Worm (Caenorhabditis elegans): ENCODE data around the gene Y4C6B.4.
"Not testable (repeated sequence)": the region's sequence is repeated elsewhere in the genome, so short reads cannot be mapped to it uniquely, and the experiment has no call there.

The Y4C6B.4 gene

DNA sequence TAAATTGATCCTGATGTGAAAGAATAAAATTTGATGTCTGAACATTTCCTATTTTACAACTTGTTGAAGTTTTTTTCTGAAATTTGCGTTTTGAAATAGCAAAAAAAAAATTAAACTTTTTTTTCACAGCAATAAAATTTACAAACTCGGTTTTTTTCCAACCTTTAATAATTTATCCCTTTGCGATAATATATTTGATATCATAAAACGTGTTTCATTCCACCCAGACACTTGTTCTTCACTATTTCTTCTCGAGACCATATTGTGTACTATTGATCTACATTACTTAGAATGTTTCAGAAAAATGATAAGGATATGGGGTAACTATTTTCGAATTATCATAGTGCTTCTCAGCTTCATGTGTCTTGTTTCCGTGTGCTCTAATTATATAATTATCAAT, at the start of gene Y4C6B.4:
Y4C6B.4 (plus strand) TSS at position 301 of the 400 bp plus-strand sequence.
- TF ChIP-seq klf-2 (GFP tag; conservative IDR thresholded peaks at IDR 0.05) = no peak
- no peak for TF ChIP-seq ztf-29 (GFP tag; IDR thresholded peaks at IDR 0.05)
- no peak for TF ChIP-seq ztf-23 (GFP tag; IDR thresholded peaks at IDR 0.05)
- TF ChIP-seq T22C8.4 (GFP tag; IDR thresholded peaks at IDR 0.05) = no peak
- TF ChIP-seq med-1 (GFP tag; optimal IDR thresholded peaks at IDR 0.05; ENCODE audit: insufficient read depth) = no peak
- TF ChIP-seq ref-1 (GFP tag; conservative IDR thresholded peaks at IDR 0.05) = no peak
- TF ChIP-seq tab-1 (GFP tag; IDR thresholded peaks at IDR 0.05) = no peak
- TF ChIP-seq flt-1 (GFP tag; IDR thresholded peaks at IDR 0.05) = no peak
- no peak for TF ChIP-seq cog-1 (tag; optimal IDR thresholded peaks at IDR 0.05)

DNA sequence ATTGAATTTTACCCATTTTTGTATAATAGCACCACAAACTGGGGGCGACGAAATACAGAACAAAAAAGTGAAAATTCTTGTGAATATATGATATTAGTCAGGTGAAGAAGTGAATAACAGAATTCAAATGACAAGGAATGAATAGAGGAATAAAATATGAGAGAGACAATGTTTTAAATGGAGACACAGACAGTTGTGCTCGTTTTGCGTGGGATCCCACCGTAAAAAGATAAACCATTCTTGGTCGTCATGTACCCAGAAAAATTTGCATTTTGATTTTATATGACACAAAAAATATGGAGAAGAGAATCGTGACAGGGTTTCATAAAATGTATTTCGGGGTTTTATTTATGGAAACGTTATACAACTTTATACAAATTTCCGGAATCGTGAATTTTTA, 48.5 kb upstream of the Y4C6B.4 start, which contains the start of gene F36H12.17:
F36H12.17 (minus strand) TSS at position 101 of the 400 bp plus-strand sequence.
- TF ChIP-seq T22C8.4 (GFP tag; IDR thresholded peaks at IDR 0.05) (no peak), ztf-29 (GFP tag; IDR thresholded peaks at IDR 0.05) (no peak), med-1 (GFP tag; optimal IDR thresholded peaks at IDR 0.05; ENCODE audit: insufficient read depth) (no peak), cog-1 (tag; optimal IDR thresholded peaks at IDR 0.05) (no peak), tab-1 (GFP tag; IDR thresholded peaks at IDR 0.05) (no peak), ztf-23 (GFP tag; IDR thresholded peaks at IDR 0.05) (no peak), klf-2 (GFP tag; conservative IDR thresholded peaks at IDR 0.05) (no peak), ref-1 (GFP tag; conservative IDR thresholded peaks at IDR 0.05) (no peak), flt-1 (GFP tag; IDR thresholded peaks at IDR 0.05) (no peak)

DNA sequence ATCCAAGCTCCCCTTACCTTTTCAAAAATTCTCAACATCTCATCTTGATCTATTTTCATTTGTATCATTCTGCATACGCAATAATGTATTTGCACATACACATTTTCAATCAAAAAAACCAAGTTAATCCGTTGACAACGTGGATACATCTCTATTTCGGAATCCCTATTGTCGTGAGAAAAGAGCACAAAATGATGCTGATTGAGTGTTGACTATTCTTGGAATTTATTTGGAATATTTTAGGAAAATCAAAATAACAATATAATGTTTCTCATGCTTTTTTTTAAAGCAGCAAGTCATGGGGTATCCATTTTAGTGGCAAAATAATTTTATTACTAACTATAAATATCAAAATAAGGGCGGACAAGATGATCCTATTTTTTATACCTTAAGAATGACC, 44.8 kb upstream of the Y4C6B.4 start:
- TF ChIP-seq ztf-29 (GFP tag; IDR thresholded peaks at IDR 0.05) (no peak), cog-1 (tag; optimal IDR thresholded peaks at IDR 0.05) (no peak), ztf-23 (GFP tag; IDR thresholded peaks at IDR 0.05) (no peak), flt-1 (GFP tag; IDR thresholded peaks at IDR 0.05) (no peak), med-1 (GFP tag; optimal IDR thresholded peaks at IDR 0.05; ENCODE audit: insufficient read depth) (no peak), tab-1 (GFP tag; IDR thresholded peaks at IDR 0.05) (no peak), klf-2 (GFP tag; conservative IDR thresholded peaks at IDR 0.05) (no peak), T22C8.4 (GFP tag; IDR thresholded peaks at IDR 0.05) (no peak), ref-1 (GFP tag; conservative IDR thresholded peaks at IDR 0.05) (no peak)

DNA sequence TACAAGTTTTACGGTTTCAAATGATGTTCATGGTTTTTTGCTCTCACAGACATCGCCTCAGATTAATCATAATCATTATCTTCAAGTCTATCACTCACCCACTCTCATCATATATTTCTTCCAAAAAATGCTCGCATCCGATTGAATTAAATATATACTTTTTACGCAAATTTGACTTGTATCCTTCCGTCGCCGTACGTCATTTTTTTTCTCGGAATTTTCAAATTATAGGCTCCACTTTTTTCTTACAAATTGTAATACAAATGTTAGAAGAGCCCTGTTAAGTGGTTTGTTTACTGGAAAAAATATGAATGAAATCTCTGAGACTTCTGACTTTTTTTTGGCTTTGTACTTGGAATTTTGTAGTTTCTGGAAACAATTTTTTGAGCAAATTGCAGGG, 39.1 kb upstream of the Y4C6B.4 start:
- TF ChIP-seq klf-2 (GFP tag; conservative IDR thresholded peaks at IDR 0.05) (no peak), flt-1 (GFP tag; IDR thresholded peaks at IDR 0.05) (no peak), med-1 (GFP tag; optimal IDR thresholded peaks at IDR 0.05; ENCODE audit: insufficient read depth) (no peak)

DNA sequence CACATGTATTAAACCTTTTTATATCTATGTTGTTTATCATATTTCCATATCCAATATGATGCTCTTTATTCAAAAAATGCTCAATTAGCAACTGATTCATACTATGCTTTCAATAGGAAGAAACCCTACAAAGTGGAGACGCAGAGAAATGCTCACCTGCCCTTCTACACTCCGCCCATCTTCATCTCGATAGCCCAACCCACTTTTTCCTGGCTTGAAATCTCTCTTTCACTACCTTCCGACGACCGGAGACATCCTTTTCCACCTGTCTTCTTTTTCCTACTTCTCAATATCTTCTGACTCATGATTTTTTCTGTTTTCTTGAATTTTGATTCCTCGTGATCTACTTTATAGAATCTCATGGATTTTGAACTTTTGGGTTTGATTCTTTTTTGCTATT, 37.3 kb upstream of the Y4C6B.4 start:
- no peak for TF ChIP-seq ref-1 (GFP tag; conservative IDR thresholded peaks at IDR 0.05)
- no peak for TF ChIP-seq tab-1 (GFP tag; IDR thresholded peaks at IDR 0.05)
- TF ChIP-seq klf-2 (GFP tag; conservative IDR thresholded peaks at IDR 0.05) = no peak
- TF ChIP-seq T22C8.4 (GFP tag; IDR thresholded peaks at IDR 0.05) = no peak
- no peak for TF ChIP-seq med-1 (GFP tag; optimal IDR thresholded peaks at IDR 0.05; ENCODE audit: insufficient read depth)
- no peak for TF ChIP-seq cog-1 (tag; optimal IDR thresholded peaks at IDR 0.05)
- TF ChIP-seq ztf-23 (GFP tag; IDR thresholded peaks at IDR 0.05) = no peak
- TF ChIP-seq flt-1 (GFP tag; IDR thresholded peaks at IDR 0.05) = no peak
- TF ChIP-seq ztf-29 (GFP tag; IDR thresholded peaks at IDR 0.05) = no peak

DNA sequence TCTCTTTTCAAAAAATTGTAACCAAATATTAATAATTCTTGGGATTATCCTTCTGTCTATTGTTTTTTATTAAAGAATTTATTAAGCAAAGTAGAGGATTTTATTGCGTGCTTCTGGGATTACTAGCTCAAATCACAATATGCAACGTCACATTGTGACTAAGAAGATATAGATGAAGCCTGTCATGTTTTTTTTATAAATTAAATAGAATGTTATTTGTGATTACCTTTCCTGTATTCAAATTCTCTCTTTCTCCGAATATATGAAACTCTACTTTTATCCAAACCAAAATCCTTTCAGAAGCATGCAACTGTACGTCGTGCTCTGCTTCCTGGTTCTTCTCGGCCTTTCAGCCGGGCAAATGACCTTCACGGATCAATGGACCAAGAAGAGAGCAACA, 35.7 kb upstream of the Y4C6B.4 start, which contains the start of gene nlp-47:
nlp-47 (plus strand) TSS at position 301 of the 400 bp plus-strand sequence.
- TF ChIP-seq flt-1 (GFP tag; IDR thresholded peaks at IDR 0.05) (no peak), cog-1 (tag; optimal IDR thresholded peaks at IDR 0.05) (no peak), T22C8.4 (GFP tag; IDR thresholded peaks at IDR 0.05) (no peak), ztf-23 (GFP tag; IDR thresholded peaks at IDR 0.05) (no peak), klf-2 (GFP tag; conservative IDR thresholded peaks at IDR 0.05) (no peak), ztf-29 (GFP tag; IDR thresholded peaks at IDR 0.05) (no peak), tab-1 (GFP tag; IDR thresholded peaks at IDR 0.05) (no peak), ref-1 (GFP tag; conservative IDR thresholded peaks at IDR 0.05) (no peak), med-1 (GFP tag; optimal IDR thresholded peaks at IDR 0.05; ENCODE audit: insufficient read depth) (no peak)

DNA sequence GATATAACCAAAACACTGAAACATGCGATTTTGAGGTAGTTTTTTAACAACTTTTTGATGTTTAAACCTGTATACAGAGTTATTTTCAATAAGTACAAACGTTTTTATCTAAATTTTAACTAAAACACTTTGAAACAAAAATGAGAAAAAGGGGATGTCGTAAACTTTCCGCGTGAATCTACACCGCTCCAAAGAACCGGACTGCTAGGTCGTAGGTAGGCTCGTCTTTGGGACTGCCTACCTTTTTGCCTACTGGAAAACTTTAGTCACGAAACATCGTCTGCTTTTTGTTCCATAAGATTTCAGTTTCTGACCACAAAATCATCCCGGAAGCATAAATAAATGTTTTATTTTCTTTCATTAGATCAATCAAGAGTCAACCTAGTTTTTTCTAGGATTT, 35.0 kb upstream of the Y4C6B.4 start:
- TF ChIP-seq ref-1 (GFP tag; conservative IDR thresholded peaks at IDR 0.05) (no peak), ztf-29 (GFP tag; IDR thresholded peaks at IDR 0.05) (no peak), cog-1 (tag; optimal IDR thresholded peaks at IDR 0.05) (no peak), tab-1 (GFP tag; IDR thresholded peaks at IDR 0.05) (no peak), ztf-23 (GFP tag; IDR thresholded peaks at IDR 0.05) (no peak), T22C8.4 (GFP tag; IDR thresholded peaks at IDR 0.05) (no peak), flt-1 (GFP tag; IDR thresholded peaks at IDR 0.05) (no peak), klf-2 (GFP tag; conservative IDR thresholded peaks at IDR 0.05) (no peak), med-1 (GFP tag; optimal IDR thresholded peaks at IDR 0.05; ENCODE audit: insufficient read depth) (no peak)

DNA sequence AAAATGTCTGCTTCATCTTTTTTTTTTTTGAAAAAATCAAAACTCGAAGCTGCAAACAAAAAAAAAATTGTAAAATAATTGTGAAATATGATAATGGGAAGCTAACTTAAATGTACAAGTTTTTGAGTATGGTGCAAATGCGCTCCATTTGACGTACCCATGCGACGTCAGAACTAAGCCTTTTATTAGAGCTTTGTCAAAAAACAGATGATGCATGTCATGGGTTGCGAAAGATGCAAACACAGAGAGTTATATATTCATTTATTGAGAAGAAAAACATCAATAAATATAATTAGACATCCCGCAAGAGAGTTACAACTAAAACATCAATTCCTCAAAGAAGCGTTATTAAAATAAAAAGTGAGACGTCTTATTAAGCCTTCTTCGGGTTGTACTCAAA, 31.8 kb upstream of the Y4C6B.4 start:
- no peak for TF ChIP-seq klf-2 (GFP tag; conservative IDR thresholded peaks at IDR 0.05)
- TF ChIP-seq cog-1 (tag; optimal IDR thresholded peaks at IDR 0.05) = no peak
- no peak for TF ChIP-seq tab-1 (GFP tag; IDR thresholded peaks at IDR 0.05)
- TF ChIP-seq ref-1 (GFP tag; conservative IDR thresholded peaks at IDR 0.05) = no peak
- TF ChIP-seq ztf-29 (GFP tag; IDR thresholded peaks at IDR 0.05) = no peak
- no peak for TF ChIP-seq flt-1 (GFP tag; IDR thresholded peaks at IDR 0.05)
- TF ChIP-seq med-1 (GFP tag; optimal IDR thresholded peaks at IDR 0.05; ENCODE audit: insufficient read depth) = no peak
- TF ChIP-seq ztf-23 (GFP tag; IDR thresholded peaks at IDR 0.05) = no peak
- no peak for TF ChIP-seq T22C8.4 (GFP tag; IDR thresholded peaks at IDR 0.05)

DNA sequence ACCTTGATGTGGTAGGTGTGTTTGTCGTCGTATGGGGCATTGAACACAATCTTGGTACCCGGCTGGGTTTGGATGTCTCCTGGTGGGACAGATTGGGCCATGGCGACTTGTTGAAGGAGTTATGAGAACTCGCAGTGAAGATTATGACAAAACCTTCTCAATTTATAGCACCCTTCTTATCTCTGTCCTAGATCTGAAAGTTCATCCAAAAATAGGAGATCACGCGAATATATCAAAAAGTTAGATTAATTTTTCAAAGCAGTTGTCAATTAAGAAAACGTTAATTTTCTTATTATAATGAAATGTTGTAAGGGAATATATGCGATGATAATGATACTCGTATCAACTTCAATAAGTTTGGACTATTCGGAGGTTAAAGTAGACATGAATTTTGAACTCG, 31.0 kb upstream of the Y4C6B.4 start, which contains the start of gene msp-51:
msp-51 (minus strand) TSS at position 101 of the 400 bp plus-strand sequence.
- not testable (repeated sequence) for TF ChIP-seq ztf-29 (GFP tag; IDR thresholded peaks at IDR 0.05); cog-1 (tag; optimal IDR thresholded peaks at IDR 0.05); ref-1 (GFP tag; conservative IDR thresholded peaks at IDR 0.05)

DNA sequence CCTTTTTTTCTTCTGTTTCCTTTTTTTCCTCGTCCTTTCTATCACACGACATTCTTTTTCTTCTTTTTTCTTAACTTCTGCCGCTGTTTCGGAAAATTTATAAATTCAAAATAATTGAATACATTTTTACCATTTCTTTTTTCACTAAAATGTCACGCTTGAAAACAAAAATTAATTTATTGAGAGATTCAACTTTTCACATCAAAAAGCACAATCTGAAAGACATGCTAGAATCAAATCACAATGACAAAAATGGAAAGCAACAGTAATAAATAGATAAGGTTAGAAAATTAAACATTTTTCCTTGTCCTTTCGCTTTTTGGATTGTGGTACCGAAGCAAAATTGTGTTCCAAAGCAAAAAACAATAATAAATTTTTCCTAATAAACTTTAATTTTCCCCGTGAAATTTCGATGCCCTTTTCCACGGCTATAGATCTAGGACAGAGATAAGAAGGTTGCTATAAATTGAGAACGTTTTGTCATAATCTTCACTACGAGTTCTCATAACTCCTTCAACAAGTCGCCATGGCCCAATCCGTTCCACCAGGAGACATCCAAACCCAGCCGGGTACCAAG, 28.7 kb upstream of the Y4C6B.4 start, which contains the start of the genes ZK354.6 and msp-113:
ZK354.6 (minus strand) TSS at position 101 of the 577 bp plus-strand sequence.
msp-113 (plus strand) TSS at position 527 of the 577 bp plus-strand sequence.
- no peak for TF ChIP-seq tab-1 (GFP tag; IDR thresholded peaks at IDR 0.05)
- no peak for TF ChIP-seq flt-1 (GFP tag; IDR thresholded peaks at IDR 0.05)
- TF ChIP-seq ref-1 (GFP tag; conservative IDR thresholded peaks at IDR 0.05) = no peak
- TF ChIP-seq ztf-29 (GFP tag; IDR thresholded peaks at IDR 0.05) = no peak
- TF ChIP-seq cog-1 (tag; optimal IDR thresholded peaks at IDR 0.05) = no peak
- no peak for TF ChIP-seq ztf-23 (GFP tag; IDR thresholded peaks at IDR 0.05)
- TF ChIP-seq klf-2 (GFP tag; conservative IDR thresholded peaks at IDR 0.05) = no peak
- TF ChIP-seq T22C8.4 (GFP tag; IDR thresholded peaks at IDR 0.05) = no peak
- no peak for TF ChIP-seq med-1 (GFP tag; optimal IDR thresholded peaks at IDR 0.05; ENCODE audit: insufficient read depth)

Data from whole organism, midembryonic.